Worm (Caenorhabditis elegans) whole organism, early embryonic: ENCODE measurements around the gene F36H5.14.
"Not testable (repeated sequence)": the region's sequence is repeated elsewhere in the genome, so short reads cannot be mapped to it uniquely, and the experiment has no call there.

Experiments used
- B0310.2 ChIP-seq: sonication (generic microtip); optimal IDR thresholded peaks from 2 replicates; lab custom pipeline; 2016; ENCODE audit warnings: mild to moderate bottlenecking, missing genetic modification characterization, missing compliant biosample characterization
- F13C5.2 ChIP-seq: sonication (generic microtip); optimal IDR thresholded peaks from 2 replicates; lab custom pipeline; 2017; ENCODE audit warnings: mild to moderate bottlenecking, missing genetic modification characterization, inconsistent platforms, missing compliant biosample characterization
- aly-1 ChIP-seq: sonication (generic microtip); optimal IDR thresholded peaks from 2 replicates; lab custom pipeline; 2016; ENCODE audit warnings: missing genetic modification characterization, missing compliant biosample characterization
- ama-1 ChIP-seq: fragments of 150-350 bp; optimal IDR thresholded peaks from 2 replicates; lab custom pipeline; 2014
- ceh-13 ChIP-seq: fragments of 200-800 bp; sonication (Bioruptor generic); optimal IDR thresholded peaks from 2 replicates; lab custom pipeline; 2018; ENCODE audit warnings: mild to moderate bottlenecking, missing genetic modification characterization, missing compliant biosample characterization
- ets-7 ChIP-seq: sonication (generic microtip); optimal IDR thresholded peaks from 2 replicates; lab custom pipeline; 2016; ENCODE audit warnings: missing genotype, missing genetic modification characterization, missing compliant biosample characterization
- hmbx-1 ChIP-seq: sonication (generic microtip); optimal IDR thresholded peaks from 2 replicates; lab custom pipeline; 2016; ENCODE audit warnings: mild to moderate bottlenecking, missing genetic modification characterization, missing compliant biosample characterization
- pes-1 ChIP-seq: fragments of 200-800 bp; sonication (Bioruptor generic); IDR thresholded peaks from 2 replicates; pipeline ENCODE4 v1.3.6; 2022; ENCODE audit warnings: missing genetic modification reagents, missing genetic modification characterization, missing compliant biosample characterization
- scrt-1 ChIP-seq: fragments of 200-800 bp; sonication (Bioruptor generic); IDR thresholded peaks from 2 replicates; pipeline ENCODE4 v1.3.6; 2022; ENCODE audit warnings: missing genetic modification characterization, missing compliant biosample characterization
- sea-1 ChIP-seq: fragments of 200-800 bp; sonication (Bioruptor generic); conservative IDR thresholded peaks from 2 replicates; pipeline ENCODE4 v1.3.6; 2022; ENCODE audit warnings: missing genetic modification characterization, missing compliant biosample characterization
- tbx-37 ChIP-seq: fragments of 200-800 bp; sonication (Bioruptor generic); conservative IDR thresholded peaks from 2 replicates; pipeline ENCODE4 v1.3.6; 2022; ENCODE audit warnings: missing genetic modification reagents, missing genetic modification characterization, missing compliant biosample characterization

F36H5.14 gene

DNA sequence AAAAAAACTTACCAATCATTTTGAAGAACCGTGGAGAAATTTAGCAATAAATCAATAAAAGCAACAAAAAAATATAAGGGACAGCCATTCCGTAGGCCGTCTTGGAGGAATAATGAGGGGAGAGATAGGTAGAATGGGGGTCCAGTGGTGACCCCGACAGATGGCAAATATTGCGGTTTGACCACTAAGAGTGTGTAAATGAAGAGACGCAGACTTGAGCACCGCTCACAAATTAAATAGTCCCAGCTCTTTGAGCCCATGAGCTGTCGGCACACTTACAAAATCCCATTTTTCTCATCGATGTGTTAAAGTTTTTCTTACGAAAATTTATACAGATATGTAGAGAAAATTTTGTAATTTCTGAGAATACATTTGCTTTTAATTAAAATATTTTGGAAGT, 45.4 kb downstream of the F36H5.14 start, which contains the start of gene fbxa-3:
Gene fbxa-3, minus strand, starts transcription at position 101 of the 400 bp plus-strand sequence.
- TF ChIP-seq F13C5.2 = no peak
- TF ChIP-seq hmbx-1 (tag; lab: Kevin White, UChicago) = no peak
- TF ChIP-seq sea-1 = no peak
- no peak for TF ChIP-seq ceh-13 (GFP tag; lab: Kevin White, UChicago)
- no peak for TF ChIP-seq scrt-1 (GFP tag; lab: Robert Waterston, UW)
- no peak for TF ChIP-seq pes-1 (GFP tag; lab: Robert Waterston, UW)
- no peak for TF ChIP-seq tbx-37 (GFP tag; lab: Robert Waterston, UW)
- no peak for TF ChIP-seq ama-1

DNA sequence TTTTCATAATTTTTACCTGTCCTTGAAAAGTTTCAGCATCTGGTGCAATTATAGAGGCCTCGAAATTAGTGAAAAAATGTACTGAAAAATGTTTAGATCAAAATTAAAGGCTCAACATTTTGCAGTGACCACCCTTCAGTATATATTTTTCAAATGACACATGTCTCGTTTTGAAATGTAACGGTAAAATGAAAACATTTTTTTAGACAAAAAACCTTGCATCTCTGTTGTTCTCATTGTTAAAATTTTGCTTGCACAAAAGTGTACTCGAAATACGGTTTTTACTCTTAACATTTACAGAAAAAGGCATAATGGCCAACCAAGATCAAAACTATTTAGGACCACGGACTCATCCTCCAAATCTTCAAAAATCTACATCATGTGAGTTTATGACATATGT, 49.0 kb downstream of the F36H5.14 start, which contains the start of gene math-41:
Gene math-41, plus strand, starts transcription at position 301 of the 400 bp plus-strand sequence.
- not testable (repeated sequence) for TF ChIP-seq aly-1; ets-7 (tag; lab: Kevin White, UChicago); B0310.2 (tag; lab: Kevin White, UChicago)
